Worm (Caenorhabditis elegans) whole organism, L3 larva: ENCODE measurements around the gene frpr-4.

ENCODE experiments used
- ama-1 ChIP-seq: fragments of 150-350 bp; optimal IDR thresholded peaks from 2 replicates; lab custom pipeline; 2018
- ceh-28 ChIP-seq: fragments of 150-350 bp; optimal IDR thresholded peaks from 2 replicates; lab custom pipeline; 2014; ENCODE audit warnings: missing biosample characterization, missing genetic modification reagents, missing genetic modification characterization
- ceh-9 ChIP-seq: sonication (generic microtip); optimal IDR thresholded peaks from 2 replicates; lab custom pipeline; 2018; ENCODE audit warnings: missing biosample characterization, missing genetic modification characterization
- daf-12 ChIP-seq: fragments of 150-350 bp; optimal IDR thresholded peaks from 2 replicates; lab custom pipeline; 2014; ENCODE audit warnings: missing biosample characterization, missing genetic modification reagents, missing genetic modification characterization
- elt-2 ChIP-seq: sonication (generic microtip); optimal IDR thresholded peaks from 2 replicates; lab custom pipeline; 2016; ENCODE audit warnings: missing genetic modification reagents, mild to moderate bottlenecking, missing genetic modification characterization, missing compliant biosample characterization
- mdl-1 ChIP-seq: fragments of 150-350 bp; optimal IDR thresholded peaks from 2 replicates; lab custom pipeline; 2014; ENCODE audit warnings: missing biosample characterization, missing genetic modification characterization
- nhr-237 ChIP-seq: fragments of 150-350 bp; optimal IDR thresholded peaks from 2 replicates; lab custom pipeline; 2014; ENCODE audit warnings: missing biosample characterization, missing genetic modification characterization
- nhr-25 ChIP-seq: sonication (generic microtip); optimal IDR thresholded peaks from 2 replicates; lab custom pipeline; 2017; ENCODE audit warnings: missing biosample characterization, missing genetic modification characterization
- nhr-28 ChIP-seq: fragments of 150-350 bp; optimal IDR thresholded peaks from 2 replicates; lab custom pipeline; 2014; ENCODE audit warnings: missing biosample characterization, missing genetic modification characterization
- nhr-43 ChIP-seq: sonication (generic microtip); optimal IDR thresholded peaks from 2 replicates; lab custom pipeline; 2016; ENCODE audit warnings: mild to moderate bottlenecking, missing genetic modification characterization, missing compliant biosample characterization; ENCODE audit not compliant: poor library complexity, severe bottlenecking
- skn-1 ChIP-seq: fragments of 150-350 bp; optimal IDR thresholded peaks from 2 replicates; lab custom pipeline; 2014; ENCODE audit warnings: missing biosample characterization, missing genetic modification characterization

DNA sequence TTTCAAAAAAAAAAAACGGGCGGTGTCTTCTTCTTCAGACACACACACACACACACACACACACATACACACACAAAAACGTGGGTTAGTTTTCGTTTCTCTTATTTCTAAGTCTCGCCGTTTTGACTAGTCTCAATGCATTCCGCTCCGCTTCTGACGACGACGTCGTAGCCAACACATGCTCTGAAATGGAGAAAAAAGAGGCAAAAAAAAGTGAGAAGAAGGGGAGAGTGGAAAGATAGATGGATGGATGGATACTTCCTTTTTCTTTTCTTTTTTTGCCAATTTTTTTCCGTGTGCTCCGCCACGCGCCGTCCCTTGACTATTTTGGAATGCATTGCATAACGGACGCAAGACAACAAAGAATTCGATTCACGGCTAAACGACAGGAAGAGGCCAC is 21.4 kb upstream of the frpr-4 start:
- TF ChIP-seq daf-12 (no peak), nhr-237 (no peak), mdl-1 (tag; lab: Kevin White, UChicago) (no peak), nhr-43 (tag; lab: Kevin White, UChicago) (no peak), nhr-28 (no peak), elt-2 (tag; lab: Kevin White, UChicago) (no peak), skn-1 (tag; lab: Kevin White, UChicago) (no peak), ceh-28 (tag; lab: Kevin White, UChicago) (no peak), ama-1 (lab: Kevin White, UChicago) (no peak), ceh-9 (tag; lab: Kevin White, UChicago) (no peak), nhr-25 (no peak)
